Worm (Caenorhabditis elegans) whole organism, dauer: ENCODE results near the gene nhr-184.
"Not testable (repeated sequence)": the region's sequence is repeated elsewhere in the genome, so short reads cannot be mapped to it uniquely, and the experiment has no call there.

ENCODE experiments used
- unc-62 ChIP-seq: sonication (generic microtip); optimal IDR thresholded peaks from 2 replicates; lab custom pipeline; 2017; ENCODE audit warnings: missing biosample characterization, missing genetic modification reagents, missing genetic modification characterization

The nhr-184 gene

ce11 chrV:2214428-2215038 lies at the start of gene nhr-184:
Gene nhr-184, minus strand, starts transcription at chrV:2214478.
- no peak for TF ChIP-seq unc-62 (GFP tag; lab: Kevin White, UChicago)

ce11 chrV:2260660-2261059 lies 46.4 kb upstream of the nhr-184 start, which contains the start of gene F41B5.12:
Gene F41B5.12, plus strand, starts transcription at chrV:2260960.
- TF ChIP-seq unc-62 (GFP tag; lab: Kevin White, UChicago): no peak

- no peak for TF ChIP-seq unc-62 (GFP tag; lab: Kevin White, UChicago)
These were observed 45.5 kb upstream of the nhr-184 start, which contains the start of gene nhr-182 for ce11 chrV:2259750-2260149. Gene nhr-182, minus strand, starts transcription at chrV:2259927.

ce11 chrV:2255191-2255590 lies 40.9 kb upstream of the nhr-184 start, which contains the start of gene F41B5.1:
Gene F41B5.1, plus strand, starts transcription at chrV:2255533.
- not testable (repeated sequence) for TF ChIP-seq unc-62 (GFP tag; lab: Kevin White, UChicago)

ce11 chrV:2254553-2255124 lies 40.4 kb upstream of the nhr-184 start, which contains the start of gene str-253:
Gene str-253, minus strand, starts transcription at chrV:2254603.
- no peak for TF ChIP-seq unc-62 (GFP tag; lab: Kevin White, UChicago)

- TF ChIP-seq unc-62 (GFP tag; lab: Kevin White, UChicago): no peak
These were observed 37.5 kb upstream of the nhr-184 start for ce11 chrV:2251774-2252173.

- no peak for TF ChIP-seq unc-62 (GFP tag; lab: Kevin White, UChicago)
These were observed 35.9 kb upstream of the nhr-184 start, which contains the start of gene cyp-33C7 for ce11 chrV:2250126-2250590. Gene cyp-33C7, plus strand, starts transcription at chrV:2250540.

ce11 chrV:2249310-2249709 lies 35.0 kb upstream of the nhr-184 start, which contains the start of gene cyp-33C6:
Gene cyp-33C6, minus strand, starts transcription at chrV:2249410.
- no peak for TF ChIP-seq unc-62 (GFP tag; lab: Kevin White, UChicago)

- no peak for TF ChIP-seq unc-62 (GFP tag; lab: Kevin White, UChicago)
These were observed 30.5 kb upstream of the nhr-184 start, which contains the start of gene cyp-33C5 for ce11 chrV:2244751-2245150. Gene cyp-33C5, plus strand, starts transcription at chrV:2245004.

- TF ChIP-seq unc-62 (GFP tag; lab: Kevin White, UChicago): no peak
These were observed 28.4 kb upstream of the nhr-184 start, which contains the start of gene cyp-33C3 for ce11 chrV:2242630-2243029. Gene cyp-33C3, plus strand, starts transcription at chrV:2242778.

- no peak for TF ChIP-seq unc-62 (GFP tag; lab: Kevin White, UChicago)
These were observed 23.7 kb upstream of the nhr-184 start for ce11 chrV:2238012-2238411.

ce11 chrV:2235848-2236247 lies 21.6 kb upstream of the nhr-184 start, which contains the start of gene cyp-33C4:
Gene cyp-33C4, plus strand, starts transcription at chrV:2236140.
- TF ChIP-seq unc-62 (GFP tag; lab: Kevin White, UChicago): no peak

ce11 chrV:2233177-2233576 lies 18.9 kb upstream of the nhr-184 start, which contains the start of gene nhr-96:
Gene nhr-96, plus strand, starts transcription at chrV:2233477.
- TF ChIP-seq unc-62 (GFP tag; lab: Kevin White, UChicago): no peak

- TF ChIP-seq unc-62 (GFP tag; lab: Kevin White, UChicago): no peak
These were observed 16.6 kb upstream of the nhr-184 start, which contains the start of gene nhr-134 for ce11 chrV:2230912-2231311. Gene nhr-134, plus strand, starts transcription at chrV:2231223.

- no peak for TF ChIP-seq unc-62 (GFP tag; lab: Kevin White, UChicago)
These were observed 14.5 kb upstream of the nhr-184 start, which contains the start of gene nhr-126 for ce11 chrV:2228781-2229180. Gene nhr-126, plus strand, starts transcription at chrV:2229081.

ce11 chrV:2226903-2227302 lies 12.6 kb upstream of the nhr-184 start, which contains the start of gene nhr-18:
Gene nhr-18, plus strand, starts transcription at chrV:2227203.
- TF ChIP-seq unc-62 (GFP tag; lab: Kevin White, UChicago): no peak
